Worm (Caenorhabditis elegans) whole organism, late embryonic: Measurements from ENCODE around the gene srpa-72.
A peak's percentile ranks its signal among the peaks of the same experiment; 100 is the strongest.

Experiments
- C08G9.2 ChIP-seq: sonication (generic microtip); optimal IDR thresholded peaks from 2 replicates; lab custom pipeline; 2016; ENCODE audit warnings: mild to moderate bottlenecking, missing genetic modification characterization, moderate library complexity, missing compliant biosample characterization
- C38D4.7 ChIP-seq: fragments of 200-800 bp; sonication (Bioruptor generic); optimal IDR thresholded peaks from 2 replicates; lab custom pipeline; 2018; ENCODE audit warnings: mild to moderate bottlenecking, missing genetic modification characterization, moderate library complexity, missing compliant biosample characterization
- K02D7.2 ChIP-seq: sonication (generic microtip); optimal IDR thresholded peaks from 2 replicates; lab custom pipeline; 2017; ENCODE audit warnings: mild to moderate bottlenecking, missing genetic modification characterization, missing compliant biosample characterization
- K09A11.1 ChIP-seq: sonication (generic microtip); optimal IDR thresholded peaks from 2 replicates; lab custom pipeline; 2017; ENCODE audit warnings: antibody characterized with exemption, mild to moderate bottlenecking, missing genetic modification characterization, missing compliant biosample characterization; ENCODE audit not compliant: insufficient read depth
- Y22D7AL.16 ChIP-seq: sonication (generic microtip); optimal IDR thresholded peaks from 2 replicates; lab custom pipeline; 2016; ENCODE audit warnings: missing genetic modification characterization, missing compliant biosample characterization
- ceh-14 ChIP-seq: sonication (generic microtip); optimal IDR thresholded peaks from 2 replicates; lab custom pipeline; 2016; ENCODE audit warnings: missing genotype, missing genetic modification characterization, missing compliant biosample characterization
- ceh-18 ChIP-seq: sonication (generic microtip); optimal IDR thresholded peaks from 2 replicates; lab custom pipeline; 2016; ENCODE audit warnings: missing genetic modification characterization, missing compliant biosample characterization
- ceh-19 ChIP-seq: fragments of 200-800 bp; sonication (Bioruptor generic); optimal IDR thresholded peaks from 2 replicates; lab custom pipeline; 2018; ENCODE audit warnings: mild to moderate bottlenecking, missing genetic modification characterization, missing compliant biosample characterization
- ceh-22 ChIP-seq: sonication (generic microtip); optimal IDR thresholded peaks from 2 replicates; lab custom pipeline; 2017; ENCODE audit warnings: missing biosample characterization, missing genetic modification characterization
- ceh-30 ChIP-seq: fragments of 150-350 bp; optimal IDR thresholded peaks from 2 replicates; lab custom pipeline; 2014; ENCODE audit warnings: missing biosample characterization, missing genetic modification characterization
- ceh-31 ChIP-seq: sonication (generic microtip); optimal IDR thresholded peaks from 2 replicates; lab custom pipeline; 2016; ENCODE audit warnings: missing genetic modification characterization, missing compliant biosample characterization
- ceh-45 ChIP-seq: fragments of 200-800 bp; sonication (Bioruptor generic); IDR thresholded peaks from 2 replicates; pipeline ENCODE4 v1.3.6; 2022; ENCODE audit warnings: missing genetic modification reagents, missing genetic modification characterization, missing compliant biosample characterization
- ceh-6 ChIP-seq: fragments of 200-800 bp; sonication (Bioruptor generic); optimal IDR thresholded peaks from 2 replicates; lab custom pipeline; 2018; ENCODE audit warnings: mild to moderate bottlenecking, missing genetic modification characterization, missing compliant biosample characterization
- ceh-9 ChIP-seq: sonication (generic microtip); optimal IDR thresholded peaks from 2 replicates; lab custom pipeline; 2016; ENCODE audit warnings: mild to moderate bottlenecking, missing genetic modification characterization, inconsistent platforms, missing compliant biosample characterization
- che-1 ChIP-seq: sonication (generic microtip); optimal IDR thresholded peaks from 2 replicates; lab custom pipeline; 2016; ENCODE audit warnings: mild to moderate bottlenecking, missing genetic modification characterization, missing compliant biosample characterization
- dve-1 ChIP-seq: sonication (generic microtip); optimal IDR thresholded peaks from 2 replicates; lab custom pipeline; 2017; ENCODE audit warnings: antibody characterized with exemption, mild to moderate bottlenecking, missing genetic modification characterization, missing compliant biosample characterization
- elt-2 ChIP-seq: sonication (generic microtip); optimal IDR thresholded peaks from 2 replicates; lab custom pipeline; 2016; ENCODE audit warnings: missing genetic modification reagents, missing genetic modification characterization, missing compliant biosample characterization
- eyg-1 ChIP-seq: sonication (generic microtip); optimal IDR thresholded peaks from 2 replicates; lab custom pipeline; 2016; ENCODE audit warnings: missing genotype, missing genetic modification characterization, missing compliant biosample characterization
- fax-1 ChIP-seq: sonication (generic microtip); optimal IDR thresholded peaks from 2 replicates; lab custom pipeline; 2016; ENCODE audit warnings: missing genotype, missing genetic modification characterization, missing compliant biosample characterization
- fkh-6 ChIP-seq: sonication (generic microtip); optimal IDR thresholded peaks from 2 replicates; lab custom pipeline; 2016; ENCODE audit warnings: missing genetic modification characterization, missing compliant biosample characterization
- hlh-13 ChIP-seq: fragments of 200-800 bp; sonication (Bioruptor generic); optimal IDR thresholded peaks from 2 replicates; lab custom pipeline; 2018; ENCODE audit warnings: mild to moderate bottlenecking, missing genetic modification characterization, missing compliant biosample characterization
- hlh-30 ChIP-seq: sonication (generic microtip); optimal IDR thresholded peaks from 2 replicates; lab custom pipeline; 2017; ENCODE audit warnings: antibody characterized with exemption, missing genetic modification characterization, missing compliant biosample characterization; ENCODE audit not compliant: insufficient read depth
- hlh-6 ChIP-seq: sonication (generic microtip); optimal IDR thresholded peaks from 2 replicates; lab custom pipeline; 2016; ENCODE audit warnings: missing genotype, missing genetic modification characterization, missing compliant biosample characterization
- lim-6 ChIP-seq: sonication (generic microtip); optimal IDR thresholded peaks from 2 replicates; lab custom pipeline; 2016; ENCODE audit warnings: missing genetic modification characterization, missing compliant biosample characterization
- lin-11 ChIP-seq: fragments of 200-800 bp; sonication (Bioruptor generic); optimal IDR thresholded peaks from 2 replicates; lab custom pipeline; 2018; ENCODE audit warnings: mild to moderate bottlenecking, missing genetic modification characterization, missing compliant biosample characterization
- madf-2 ChIP-seq: sonication (generic microtip); optimal IDR thresholded peaks from 2 replicates; lab custom pipeline; 2017; ENCODE audit warnings: missing genetic modification characterization, missing compliant biosample characterization
- nfya-1 ChIP-seq: sonication (generic microtip); optimal IDR thresholded peaks from 2 replicates; lab custom pipeline; 2017; ENCODE audit warnings: missing genetic modification characterization, mild to moderate bottlenecking, missing compliant biosample characterization, antibody characterized with exemption, moderate library complexity
- nhr-232 ChIP-seq: sonication (generic microtip); optimal IDR thresholded peaks from 2 replicates; lab custom pipeline; 2016; ENCODE audit warnings: missing genetic modification characterization, missing compliant biosample characterization
- odd-2 ChIP-seq: sonication (generic microtip); optimal IDR thresholded peaks from 2 replicates; lab custom pipeline; 2017; ENCODE audit warnings: antibody characterized with exemption, mild to moderate bottlenecking, missing genetic modification characterization, missing compliant biosample characterization
- pat-9 ChIP-seq: fragments of 200-800 bp; sonication (Bioruptor generic); optimal IDR thresholded peaks from 2 replicates; lab custom pipeline; 2018; ENCODE audit warnings: mild to moderate bottlenecking, missing genetic modification characterization, moderate library complexity, missing compliant biosample characterization
- rnt-1 ChIP-seq: sonication (generic microtip); optimal IDR thresholded peaks from 2 replicates; lab custom pipeline; 2016; ENCODE audit warnings: missing genetic modification characterization, missing compliant biosample characterization
- sdc-2 ChIP-seq: sonication (generic microtip); optimal IDR thresholded peaks from 2 replicates; lab custom pipeline; 2016; ENCODE audit warnings: missing genotype, missing genetic modification characterization, missing compliant biosample characterization
- sox-2 ChIP-seq: fragments of 200-800 bp; sonication (Bioruptor generic); IDR thresholded peaks from 2 replicates; pipeline ENCODE4 v1.3.6; 2022; ENCODE audit warnings: missing genetic modification reagents, missing genetic modification characterization, missing compliant biosample characterization
- sox-4 ChIP-seq: sonication (generic microtip); optimal IDR thresholded peaks from 2 replicates; lab custom pipeline; 2017; ENCODE audit warnings: mild to moderate bottlenecking, missing genetic modification characterization, inconsistent platforms, missing compliant biosample characterization
- syd-9 ChIP-seq: sonication (generic microtip); optimal IDR thresholded peaks from 2 replicates; lab custom pipeline; 2016; ENCODE audit warnings: mild to moderate bottlenecking, missing genetic modification characterization, moderate library complexity, missing compliant biosample characterization
- tbx-7 ChIP-seq: sonication (generic microtip); optimal IDR thresholded peaks from 2 replicates; lab custom pipeline; 2016; ENCODE audit warnings: missing genotype, missing genetic modification characterization, missing compliant biosample characterization
- unc-3 ChIP-seq, 2 experiments: fragments of 200-800 bp in 1 of 2; sonication (Bioruptor generic) in 1 of 2; sonication (generic microtip) in 1 of 2; conservative IDR thresholded peaks in 1 of 2; optimal IDR thresholded peaks in 1 of 2; 2 replicates each; pipeline versions ENCODE4 v1.3.6 to Lab custom; 2016 to 2022; ENCODE audit warnings: missing compliant biosample characterization in 2 of 2, missing genetic modification characterization in 2 of 2, missing genetic modification reagents in 1 of 2
- unc-42 ChIP-seq: sonication (generic microtip); optimal IDR thresholded peaks from 2 replicates; lab custom pipeline; 2016; ENCODE audit warnings: missing genotype, missing genetic modification characterization, missing compliant biosample characterization
- ztf-16 ChIP-seq: sonication (generic microtip); optimal IDR thresholded peaks from 2 replicates; lab custom pipeline; 2017; ENCODE audit warnings: missing genetic modification characterization, missing compliant biosample characterization

The srpa-72 gene

ce11 chrII:2781355-2781754, 5.9 kb upstream of the srpa-72 start, which contains the start of gene F08D12.2:
Gene F08D12.2 (plus strand): TSS chrII:2781655.
- no peak for TF ChIP-seq rnt-1 (tag; lab: Kevin White, UChicago)
- no peak for TF ChIP-seq syd-9 (tag; lab: Kevin White, UChicago)
- TF ChIP-seq fkh-6 (tag; lab: Kevin White, UChicago): no peak
- TF ChIP-seq K09A11.1 (tag; lab: Kevin White, UChicago): no peak
- TF ChIP-seq Y22D7AL.16 (tag; lab: Kevin White, UChicago): no peak
- no peak for TF ChIP-seq hlh-13 (GFP tag; lab: Kevin White, UChicago)
- TF ChIP-seq madf-2 (tag; lab: Kevin White, UChicago): no peak
- TF ChIP-seq odd-2: no peak
- TF ChIP-seq dve-1 (tag; lab: Kevin White, UChicago): no peak
- no peak for TF ChIP-seq ceh-18 (tag; lab: Kevin White, UChicago)
- no peak for TF ChIP-seq elt-2
- no peak for TF ChIP-seq unc-3 (GFP tag; conservative IDR thresholded peaks at IDR 0.05; lab: Robert Waterston, UW)
- no peak for TF ChIP-seq unc-3 (tag; optimal IDR thresholded peaks at IDR 0.05; lab: Kevin White, UChicago)

- no peak for TF ChIP-seq ceh-6
- no peak for TF ChIP-seq lin-11 (tag; lab: Kevin White, UChicago)
- no peak for TF ChIP-seq K09A11.1 (tag; lab: Kevin White, UChicago)
- TF ChIP-seq ceh-9 (tag; lab: Kevin White, UChicago): no peak
- no peak for TF ChIP-seq ceh-31
- TF ChIP-seq ceh-30 (tag; lab: Kevin White, UChicago): no peak
- no peak for TF ChIP-seq ceh-19 (GFP tag; lab: Kevin White, UChicago)
- no peak for TF ChIP-seq ceh-18 (tag; lab: Kevin White, UChicago)
- TF ChIP-seq K02D7.2 (tag; lab: Kevin White, UChicago): no peak
- no peak for TF ChIP-seq unc-42
- TF ChIP-seq dve-1 (tag; lab: Kevin White, UChicago): no peak
- no peak for TF ChIP-seq sdc-2
Observed at ce11 chrII:2783380-2783779, 3.9 kb upstream of the srpa-72 start.

ce11 chrII:2785787-2786186, 1.5 kb upstream of the srpa-72 start:
- TF ChIP-seq hlh-6 (tag; lab: Kevin White, UChicago) (peak; percentile 10), elt-2 (no peak)

ce11 chrII:2787849-2788248, 568 bp downstream of the srpa-72 start:
- no peak for TF ChIP-seq lim-6
- TF ChIP-seq che-1 (tag; lab: Kevin White, UChicago): no peak
- TF ChIP-seq ceh-45 (GFP tag; lab: Robert Waterston, UW): no peak
- TF ChIP-seq hlh-30 (tag; lab: Kevin White, UChicago): no peak
- TF ChIP-seq odd-2: no peak
- TF ChIP-seq C08G9.2 (tag; lab: Kevin White, UChicago): no peak
- TF ChIP-seq pat-9 (tag; lab: Kevin White, UChicago): no peak

- TF ChIP-seq ztf-16 (tag; lab: Kevin White, UChicago) (no peak), dve-1 (tag; lab: Kevin White, UChicago) (no peak), nhr-232 (tag; lab: Kevin White, UChicago) (no peak), eyg-1 (tag; lab: Kevin White, UChicago) (no peak), sox-2 (no peak), ceh-6 (no peak), nfya-1 (no peak), C38D4.7 (GFP tag; lab: Kevin White, UChicago) (no peak), ceh-22 (tag; lab: Kevin White, UChicago) (no peak), ceh-14 (tag; lab: Kevin White, UChicago) (no peak), sox-4 (tag; lab: Kevin White, UChicago) (no peak), fax-1 (tag; lab: Kevin White, UChicago) (no peak), syd-9 (tag; lab: Kevin White, UChicago) (no peak), tbx-7 (tag; lab: Kevin White, UChicago) (no peak), ceh-18 (tag; lab: Kevin White, UChicago) (no peak)
Observed at ce11 chrII:2791693-2792092, 4.4 kb downstream of the srpa-72 start.
